Fruit fly (Drosophila melanogaster): ENCODE results near the gene oc.
A peak's percentile ranks its signal among the peaks of the same experiment; 100 is the strongest.

oc gene

dm6 chrX:8650631-8651133 lies at the start of gene oc:
TSS of gene oc (minus strand) at chrX:8650681.
- TF ChIP-seq gl (tag; optimal IDR thresholded peaks at IDR 0.05) (peak; percentile 60), CG34367 (tag; optimal IDR thresholded peaks at IDR 0.05) (peak; percentile 56), CG8159 (tag; optimal IDR thresholded peaks at IDR 0.05) (peak; percentile 37), rn (GFP tag; IDR thresholded peaks at IDR 0.05) (peak; percentile 45; the same call in 1 of the 2 replicates), CG10348 (GFP tag; IDR thresholded peaks at IDR 0.05) (no peak), CG14655 (GFP tag; optimal IDR thresholded peaks at IDR 0.05) (peak; percentile 56), CG9948 (tag; optimal IDR thresholded peaks at IDR 0.05) (peak; percentile 20), CG4496 (GFP tag; IDR thresholded peaks at IDR 0.05) (peak; percentile 78), CG13204 (GFP tag; optimal IDR thresholded peaks at IDR 0.05) (peak; percentile 66), CG32121 (GFP tag; IDR thresholded peaks at IDR 0.05) (peak; percentile 72), CG8301 (tag; optimal IDR thresholded peaks at IDR 0.05) (peak; percentile 17), Ets98B (GFP tag; IDR thresholded peaks at IDR 0.05) (no peak), CG17806 (tag; optimal IDR thresholded peaks at IDR 0.05) (no peak), Snoo (tag; optimal IDR thresholded peaks at IDR 0.05) (peak; percentile 53), Pif1B (GFP tag; optimal IDR thresholded peaks at IDR 0.05) (peak; percentile 39), fd96Ca (GFP tag; IDR thresholded peaks at IDR 0.05) (peak; percentile 64; the same call in 2 of the 3 replicates), CG15710 (tag; optimal IDR thresholded peaks at IDR 0.05) (peak; percentile 57), Pif1A (GFP tag; optimal IDR thresholded peaks at IDR 0.05) (peak; percentile 64), D1 (tag; optimal IDR thresholded peaks at IDR 0.05) (peak; percentile 19), EcR (GFP tag; optimal IDR thresholded peaks at IDR 0.05) (no peak), CG12605 (GFP tag; IDR thresholded peaks at IDR 0.05) (peak; percentile 40; the same call in 1 of the 2 replicates)

dm6 chrX:8696106-8696595 lies 45.7 kb upstream of the oc start:
- TF ChIP-seq CG17806 (tag; optimal IDR thresholded peaks at IDR 0.05), result no peak
- no peak for TF ChIP-seq rn (GFP tag; IDR thresholded peaks at IDR 0.05)
- no peak for TF ChIP-seq CG12605 (GFP tag; IDR thresholded peaks at IDR 0.05)
- no peak for TF ChIP-seq fd96Ca (GFP tag; IDR thresholded peaks at IDR 0.05)
- no peak for TF ChIP-seq CG15710 (tag; optimal IDR thresholded peaks at IDR 0.05)
- no peak for TF ChIP-seq CG34367 (tag; optimal IDR thresholded peaks at IDR 0.05)

- TF ChIP-seq CG8301 (tag; optimal IDR thresholded peaks at IDR 0.05), result no peak
- TF ChIP-seq CG12605 (GFP tag; IDR thresholded peaks at IDR 0.05), result no peak
- no peak for TF ChIP-seq CG15710 (tag; optimal IDR thresholded peaks at IDR 0.05)
- TF ChIP-seq rn (GFP tag; IDR thresholded peaks at IDR 0.05), result no peak
- no peak for TF ChIP-seq CG14655 (GFP tag; optimal IDR thresholded peaks at IDR 0.05)
- TF ChIP-seq CG34367 (tag; optimal IDR thresholded peaks at IDR 0.05), result no peak
- no peak for TF ChIP-seq CG32121 (GFP tag; IDR thresholded peaks at IDR 0.05)
- TF ChIP-seq CG9948 (tag; optimal IDR thresholded peaks at IDR 0.05), result no peak
- TF ChIP-seq CG13204 (GFP tag; optimal IDR thresholded peaks at IDR 0.05), result no peak
- TF ChIP-seq Pif1B (GFP tag; optimal IDR thresholded peaks at IDR 0.05), result no peak
- TF ChIP-seq CG17806 (tag; optimal IDR thresholded peaks at IDR 0.05), result no peak
- TF ChIP-seq fd96Ca (GFP tag; IDR thresholded peaks at IDR 0.05), result no peak
These were observed 44.5 kb upstream of the oc start for dm6 chrX:8694823-8695492.

- TF ChIP-seq CG9948 (tag; optimal IDR thresholded peaks at IDR 0.05) (peak; percentile 1), rn (GFP tag; IDR thresholded peaks at IDR 0.05) (no peak), CG8159 (tag; optimal IDR thresholded peaks at IDR 0.05) (peak; percentile 36)
These were observed 43.8 kb upstream of the oc start for dm6 chrX:8694066-8694822.

dm6 chrX:8693520-8693919 lies 43.0 kb upstream of the oc start, which contains the start of gene CG11294:
TSS of gene CG11294 (minus strand) at chrX:8693620.
- TF ChIP-seq CG12605 (GFP tag; IDR thresholded peaks at IDR 0.05) (no peak), CG8159 (tag; optimal IDR thresholded peaks at IDR 0.05) (no peak), CG34367 (tag; optimal IDR thresholded peaks at IDR 0.05) (no peak), CG15710 (tag; optimal IDR thresholded peaks at IDR 0.05) (no peak), CG8301 (tag; optimal IDR thresholded peaks at IDR 0.05) (no peak), CG32121 (GFP tag; IDR thresholded peaks at IDR 0.05) (no peak), CG13204 (GFP tag; optimal IDR thresholded peaks at IDR 0.05) (no peak), D1 (tag; optimal IDR thresholded peaks at IDR 0.05) (no peak), rn (GFP tag; IDR thresholded peaks at IDR 0.05) (no peak), fd96Ca (GFP tag; IDR thresholded peaks at IDR 0.05) (no peak), Ets98B (GFP tag; IDR thresholded peaks at IDR 0.05) (no peak)

dm6 chrX:8690003-8690402 lies 39.5 kb upstream of the oc start, which contains the start of the genes Ppt1 and Ogg1:
TSS of gene Ppt1 (minus strand) at chrX:8690227.
TSS of gene Ogg1 (plus strand) at chrX:8690327.
- peak; percentile 59 for TF ChIP-seq Pif1A (GFP tag; optimal IDR thresholded peaks at IDR 0.05)
- no peak for TF ChIP-seq CG13204 (GFP tag; optimal IDR thresholded peaks at IDR 0.05)
- no peak for TF ChIP-seq rn (GFP tag; IDR thresholded peaks at IDR 0.05)
- 0 out of 2 replicates have a peak, but pooled peaks have one; percentile 16 for TF ChIP-seq Ets98B (GFP tag; IDR thresholded peaks at IDR 0.05)
- no peak for TF ChIP-seq CG10348 (GFP tag; IDR thresholded peaks at IDR 0.05)
- TF ChIP-seq D1 (tag; optimal IDR thresholded peaks at IDR 0.05), result no peak
- peak; percentile 27 for TF ChIP-seq CG17806 (tag; optimal IDR thresholded peaks at IDR 0.05)
- TF ChIP-seq CG14655 (GFP tag; optimal IDR thresholded peaks at IDR 0.05), result no peak
- TF ChIP-seq CG34367 (tag; optimal IDR thresholded peaks at IDR 0.05), result peak; percentile 23
- peak; percentile 17 for TF ChIP-seq CG8301 (tag; optimal IDR thresholded peaks at IDR 0.05)
- TF ChIP-seq Pif1B (GFP tag; optimal IDR thresholded peaks at IDR 0.05), result no peak
- TF ChIP-seq gl (tag; optimal IDR thresholded peaks at IDR 0.05), result no peak
- no peak for TF ChIP-seq fd96Ca (GFP tag; IDR thresholded peaks at IDR 0.05)
- peak; percentile 74 for TF ChIP-seq CG4496 (GFP tag; IDR thresholded peaks at IDR 0.05)
- no peak for TF ChIP-seq CG32121 (GFP tag; IDR thresholded peaks at IDR 0.05)
- TF ChIP-seq Snoo (tag; optimal IDR thresholded peaks at IDR 0.05), result peak; percentile 39
- peak; percentile 16 for TF ChIP-seq CG9948 (tag; optimal IDR thresholded peaks at IDR 0.05)
- no peak for TF ChIP-seq CG12605 (GFP tag; IDR thresholded peaks at IDR 0.05)
- TF ChIP-seq CG8159 (tag; optimal IDR thresholded peaks at IDR 0.05), result peak; percentile 46
- TF ChIP-seq CG15710 (tag; optimal IDR thresholded peaks at IDR 0.05), result peak; percentile 44
- TF ChIP-seq EcR (GFP tag; optimal IDR thresholded peaks at IDR 0.05), result no peak
